Fruit fly (Drosophila melanogaster): ENCODE results near the gene CG14262.

The CG14262 gene

dm6 chr3R:27289638-27290037 is 24.4 kb upstream of the CG14262 start (continued):
- no peak for TF ChIP-seq CG9139 (GFP tag; optimal IDR thresholded peaks at IDR 0.05)
- no peak for TF ChIP-seq Ets96B (tag; optimal IDR thresholded peaks at IDR 0.05)
- TF ChIP-seq Gug (GFP tag; IDR thresholded peaks at IDR 0.05): 0 out of 2 replicates have a peak, but pooled peaks have one; percentile 17
- no peak for TF ChIP-seq dsx (GFP tag; optimal IDR thresholded peaks at IDR 0.05; ENCODE audit: poor library complexity, severe bottlenecking)
- no peak for TF ChIP-seq CG10631 (GFP tag; optimal IDR thresholded peaks at IDR 0.05)
- no peak for TF ChIP-seq vri (GFP tag; optimal IDR thresholded peaks at IDR 0.05)
- TF ChIP-seq CG11762 (GFP tag; optimal IDR thresholded peaks at IDR 0.05; ENCODE audit: insufficient read depth): no peak
- TF ChIP-seq lz (GFP tag; optimal IDR thresholded peaks at IDR 0.05): no peak
- TF ChIP-seq dac (GFP tag; optimal IDR thresholded peaks at IDR 0.05): no peak
- TF ChIP-seq pdm3 (GFP tag; optimal IDR thresholded peaks at IDR 0.05): peak; percentile 26
- no peak for TF ChIP-seq fd85E (GFP tag; optimal IDR thresholded peaks at IDR 0.05)
- TF ChIP-seq Lpt (GFP tag; optimal IDR thresholded peaks at IDR 0.05): no peak
- no peak for TF ChIP-seq CG8632 (GFP tag; optimal IDR thresholded peaks at IDR 0.05)
- no peak for TF ChIP-seq CG7368 (GFP tag; optimal IDR thresholded peaks at IDR 0.05)
- no peak for TF ChIP-seq Ets21C (GFP tag; optimal IDR thresholded peaks at IDR 0.05)
- TF ChIP-seq Eip75B (GFP tag; optimal IDR thresholded peaks at IDR 0.05): no peak

- TF ChIP-seq CG9139 (GFP tag; optimal IDR thresholded peaks at IDR 0.05): no peak
- TF ChIP-seq CG6163 (GFP tag; IDR thresholded peaks at IDR 0.05): peak; percentile 73
- TF ChIP-seq CG6276 (GFP tag; optimal IDR thresholded peaks at IDR 0.05): no peak
- peak; percentile 83 for TF ChIP-seq cyc (GFP tag; optimal IDR thresholded peaks at IDR 0.05)
- TF ChIP-seq Hr4 (GFP tag; optimal IDR thresholded peaks at IDR 0.05): peak; percentile 82
- peak in 1 of 2 experiments; percentile 69 for TF ChIP-seq ss (GFP tag; optimal IDR thresholded peaks at IDR 0.05)
- peak in 1 of 2 experiments; percentile 25 for TF ChIP-seq salr (GFP tag; optimal IDR thresholded peaks at IDR 0.05)
- TF ChIP-seq svp (GFP tag): peak; percentile 98
- TF ChIP-seq Met (GFP tag; optimal IDR thresholded peaks at IDR 0.05): peak; percentile 72
- TF ChIP-seq vri (GFP tag; optimal IDR thresholded peaks at IDR 0.05): peak; percentile 68
- TF ChIP-seq pdm3 (GFP tag; optimal IDR thresholded peaks at IDR 0.05): peak; percentile 76
- peak; percentile 58 for TF ChIP-seq CG8632 (GFP tag; optimal IDR thresholded peaks at IDR 0.05)
- TF ChIP-seq CG11294 (GFP tag; IDR thresholded peaks at IDR 0.05): peak; percentile 41; the same call in 1 of the 2 replicates
- TF ChIP-seq Ets21C (GFP tag; optimal IDR thresholded peaks at IDR 0.05): peak; percentile 80
- peak; percentile 71 for TF ChIP-seq CG11902 (GFP tag; optimal IDR thresholded peaks at IDR 0.05)
- TF ChIP-seq lz (GFP tag; optimal IDR thresholded peaks at IDR 0.05): peak; percentile 89
- peak; percentile 54 for TF ChIP-seq CG4318 (GFP tag; optimal IDR thresholded peaks at IDR 0.05)
- peak; percentile 75 for TF ChIP-seq achi (GFP tag; optimal IDR thresholded peaks at IDR 0.05)
- no peak for TF ChIP-seq spab (GFP tag; optimal IDR thresholded peaks at IDR 0.05)
- TF ChIP-seq fd59A (GFP tag; optimal IDR thresholded peaks at IDR 0.05): peak; percentile 19
- peak; percentile 90 for TF ChIP-seq CG1621 (tag; optimal IDR thresholded peaks at IDR 0.05)
- peak; percentile 81 for TF ChIP-seq OdsH (GFP tag; optimal IDR thresholded peaks at IDR 0.05)
- peak; percentile 71 for TF ChIP-seq CG34406 (GFP tag; optimal IDR thresholded peaks at IDR 0.05)
- TF ChIP-seq Eip75B (GFP tag; optimal IDR thresholded peaks at IDR 0.05): peak; percentile 81
- peak; percentile 89 for TF ChIP-seq Eip78C (GFP tag)
- peak; percentile 62; the same call in 2 of the 3 replicates for TF ChIP-seq CG8119 (GFP tag; IDR thresholded peaks at IDR 0.05)
- TF ChIP-seq Gug (GFP tag; IDR thresholded peaks at IDR 0.05): peak; percentile 72
- no peak for TF ChIP-seq CG16779 (tag; optimal IDR thresholded peaks at IDR 0.05)
- no peak for TF ChIP-seq fd85E (GFP tag; optimal IDR thresholded peaks at IDR 0.05)
- TF ChIP-seq CG15336 (GFP tag; IDR thresholded peaks at IDR 0.05): peak; percentile 40; the same call in 1 of the 2 replicates
- TF ChIP-seq CG6808 (GFP tag; optimal IDR thresholded peaks at IDR 0.05): no peak
- TF ChIP-seq net (GFP tag; optimal IDR thresholded peaks at IDR 0.05): peak; percentile 30
- TF ChIP-seq Blimp-1 (GFP tag; optimal IDR thresholded peaks at IDR 0.05): no peak
- TF ChIP-seq topi (GFP tag; optimal IDR thresholded peaks at IDR 0.05): peak; percentile 77
- peak; percentile 77 for TF ChIP-seq CG32006 (GFP tag; optimal IDR thresholded peaks at IDR 0.05)
- peak; percentile 65 for TF ChIP-seq Lpt (GFP tag; optimal IDR thresholded peaks at IDR 0.05)
- TF ChIP-seq Sox14 (GFP tag; optimal IDR thresholded peaks at IDR 0.05): peak; percentile 88
- peak; percentile 55 for TF ChIP-seq CG6792 (GFP tag; optimal IDR thresholded peaks at IDR 0.05)
- peak; percentile 85 for TF ChIP-seq esn (GFP tag; optimal IDR thresholded peaks at IDR 0.05)
- peak; percentile 92 for TF ChIP-seq CG31627 (GFP tag; optimal IDR thresholded peaks at IDR 0.05)
Measured at dm6 chr3R:27288202-27289135, 23.2 kb upstream of the CG14262 start, which contains the start of the genes bigmax and Hmu. Gene bigmax (minus strand): TSS chr3R:27288526. Gene Hmu (plus strand): TSS chr3R:27288769.

Measured in whole organism, prepupa.